Fruit fly (Drosophila melanogaster): ENCODE measurements around the gene DIP-gamma.

The DIP-gamma gene

dm6 chr3R:28888561-28889426 lies 81.4 kb downstream of the DIP-gamma start:
- TF ChIP-seq Clk (GFP tag; optimal IDR thresholded peaks at IDR 0.05): peak; percentile 70
- peak; percentile 85 for TF ChIP-seq CG7101 (tag; optimal IDR thresholded peaks at IDR 0.05)
- TF ChIP-seq kay (GFP tag; ENCODE audit: borderline replicate concordance): no peak
- peak; percentile 67 for TF ChIP-seq pad (GFP tag; optimal IDR thresholded peaks at IDR 0.05)
- no peak for TF ChIP-seq cnc (optimal IDR thresholded peaks at IDR 0.05)
- TF ChIP-seq CG12768 (GFP tag; optimal IDR thresholded peaks at IDR 0.05): peak; percentile 87
- TF ChIP-seq cic (GFP tag; optimal IDR thresholded peaks at IDR 0.05): peak; percentile 40
- peak; percentile 82 for TF ChIP-seq CG7045 (GFP tag; optimal IDR thresholded peaks at IDR 0.05)
- TF ChIP-seq CG1620 (GFP tag; optimal IDR thresholded peaks at IDR 0.05): peak; percentile 92
- peak; percentile 54 for TF ChIP-seq ovo (GFP tag; optimal IDR thresholded peaks at IDR 0.05)
- TF ChIP-seq Mnt (GFP tag; optimal IDR thresholded peaks at IDR 0.05): peak; percentile 84
- TF ChIP-seq toe (GFP tag; optimal IDR thresholded peaks at IDR 0.05): peak; percentile 89
- peak; percentile 89 for TF ChIP-seq Crg-1 (GFP tag; optimal IDR thresholded peaks at IDR 0.05)
- peak; percentile 92 for TF ChIP-seq Hr96 (GFP tag; optimal IDR thresholded peaks at IDR 0.05)
- TF ChIP-seq bab1 (GFP tag; optimal IDR thresholded peaks at IDR 0.05): peak; percentile 82
- TF ChIP-seq tj (GFP tag; optimal IDR thresholded peaks at IDR 0.05): peak; percentile 54
- TF ChIP-seq CG11617 (GFP tag; optimal IDR thresholded peaks at IDR 0.05): peak; percentile 65
- peak; percentile 86 for TF ChIP-seq CG5204 (GFP tag; optimal IDR thresholded peaks at IDR 0.05)
- TF ChIP-seq CG14711 (tag; optimal IDR thresholded peaks at IDR 0.05): peak; percentile 93
- TF ChIP-seq CG33017 (tag; optimal IDR thresholded peaks at IDR 0.05): peak; percentile 80

- TF ChIP-seq Mnt (GFP tag; optimal IDR thresholded peaks at IDR 0.05) (peak; percentile 51), bab1 (GFP tag; optimal IDR thresholded peaks at IDR 0.05) (peak; percentile 51), Hr96 (GFP tag; optimal IDR thresholded peaks at IDR 0.05) (peak; percentile 22), CG33017 (tag; optimal IDR thresholded peaks at IDR 0.05) (no peak), CG1620 (GFP tag; optimal IDR thresholded peaks at IDR 0.05) (peak; percentile 60), CG7045 (GFP tag; optimal IDR thresholded peaks at IDR 0.05) (no peak), kay (GFP tag; ENCODE audit: borderline replicate concordance) (no peak), toe (GFP tag; optimal IDR thresholded peaks at IDR 0.05) (peak; percentile 49), tj (GFP tag; optimal IDR thresholded peaks at IDR 0.05) (no peak), CG5204 (GFP tag; optimal IDR thresholded peaks at IDR 0.05) (no peak), cnc (optimal IDR thresholded peaks at IDR 0.05) (no peak), CG11617 (GFP tag; optimal IDR thresholded peaks at IDR 0.05) (no peak), Clk (GFP tag; optimal IDR thresholded peaks at IDR 0.05) (no peak), cic (GFP tag; optimal IDR thresholded peaks at IDR 0.05) (no peak), pad (GFP tag; optimal IDR thresholded peaks at IDR 0.05) (peak; percentile 45), CG12768 (GFP tag; optimal IDR thresholded peaks at IDR 0.05) (peak; percentile 20), CG14711 (tag; optimal IDR thresholded peaks at IDR 0.05) (peak; percentile 74), ovo (GFP tag; optimal IDR thresholded peaks at IDR 0.05) (peak; percentile 18), CG7101 (tag; optimal IDR thresholded peaks at IDR 0.05) (peak; percentile 62), Crg-1 (GFP tag; optimal IDR thresholded peaks at IDR 0.05) (peak; percentile 64)
Observed at dm6 chr3R:28887559-28888432, 82.4 kb downstream of the DIP-gamma start, which contains the start of the genes CG33203 and Doa. Gene CG33203, minus strand, starts transcription at chr3R:28887709. Gene Doa, plus strand, starts transcription at chr3R:28888073.

- TF ChIP-seq tj (GFP tag; optimal IDR thresholded peaks at IDR 0.05): no peak
- no peak for TF ChIP-seq cic (GFP tag; optimal IDR thresholded peaks at IDR 0.05)
- no peak for TF ChIP-seq CG5204 (GFP tag; optimal IDR thresholded peaks at IDR 0.05)
- no peak for TF ChIP-seq CG14711 (tag; optimal IDR thresholded peaks at IDR 0.05)
- TF ChIP-seq CG7101 (tag; optimal IDR thresholded peaks at IDR 0.05): no peak
- TF ChIP-seq Mnt (GFP tag; optimal IDR thresholded peaks at IDR 0.05): no peak
- no peak for TF ChIP-seq pad (GFP tag; optimal IDR thresholded peaks at IDR 0.05)
- TF ChIP-seq toe (GFP tag; optimal IDR thresholded peaks at IDR 0.05): no peak
- no peak for TF ChIP-seq CG12768 (GFP tag; optimal IDR thresholded peaks at IDR 0.05)
- TF ChIP-seq CG33017 (tag; optimal IDR thresholded peaks at IDR 0.05): no peak
- TF ChIP-seq Clk (GFP tag; optimal IDR thresholded peaks at IDR 0.05): no peak
Observed at dm6 chr3R:28886813-28887212, 83.4 kb downstream of the DIP-gamma start.

- TF ChIP-seq Mnt (GFP tag; optimal IDR thresholded peaks at IDR 0.05) (no peak), ovo (GFP tag; optimal IDR thresholded peaks at IDR 0.05) (no peak), CG1620 (GFP tag; optimal IDR thresholded peaks at IDR 0.05) (no peak), bab1 (GFP tag; optimal IDR thresholded peaks at IDR 0.05) (no peak), CG5204 (GFP tag; optimal IDR thresholded peaks at IDR 0.05) (no peak), CG7101 (tag; optimal IDR thresholded peaks at IDR 0.05) (no peak), Hr96 (GFP tag; optimal IDR thresholded peaks at IDR 0.05) (no peak), pad (GFP tag; optimal IDR thresholded peaks at IDR 0.05) (no peak), Clk (GFP tag; optimal IDR thresholded peaks at IDR 0.05) (no peak)
Observed at dm6 chr3R:28883434-28883833, 86.7 kb downstream of the DIP-gamma start, which contains the start of gene Nepl21. Gene Nepl21, plus strand, starts transcription at chr3R:28883693.
